Worm (Caenorhabditis elegans) whole organism, midembryonic: ENCODE data around the gene pmp-1.

Source experiments
- T22C8.4 ChIP-seq: fragments of 200-800 bp; sonication (Bioruptor generic); IDR thresholded peaks from 2 replicates; pipeline ENCODE4 v1.3.6; 2022; ENCODE audit warnings: missing genetic modification characterization, missing compliant biosample characterization
- cog-1 ChIP-seq: sonication (generic microtip); optimal IDR thresholded peaks from 2 replicates; lab custom pipeline; 2016; ENCODE audit warnings: missing genetic modification characterization, missing compliant biosample characterization
- flt-1 ChIP-seq: fragments of 200-800 bp; sonication (Bioruptor generic); IDR thresholded peaks from 2 replicates; pipeline ENCODE4 v1.3.6; 2022; ENCODE audit warnings: missing genetic modification characterization, missing compliant biosample characterization
- klf-2 ChIP-seq: fragments of 200-800 bp; sonication (Bioruptor generic); conservative IDR thresholded peaks from 2 replicates; pipeline ENCODE4 v1.3.6; 2022; ENCODE audit warnings: missing genetic modification reagents, missing genetic modification characterization, missing compliant biosample characterization
- med-1 ChIP-seq: sonication (generic microtip); optimal IDR thresholded peaks from 2 replicates; lab custom pipeline; 2017; ENCODE audit warnings: missing genetic modification characterization, mild to moderate bottlenecking, missing compliant biosample characterization, antibody characterized with exemption, missing genetic modification reagents; ENCODE audit not compliant: insufficient read depth
- ref-1 ChIP-seq: fragments of 200-800 bp; sonication (Bioruptor generic); conservative IDR thresholded peaks from 2 replicates; pipeline ENCODE4 v1.3.6; 2022; ENCODE audit warnings: missing genetic modification reagents, missing genetic modification characterization, missing compliant biosample characterization
- tab-1 ChIP-seq: fragments of 200-800 bp; sonication (Bioruptor generic); IDR thresholded peaks from 2 replicates; pipeline ENCODE4 v1.3.6; 2022; ENCODE audit warnings: missing genetic modification characterization, missing compliant biosample characterization
- ztf-23 ChIP-seq: fragments of 200-800 bp; sonication (Bioruptor generic); IDR thresholded peaks from 2 replicates; pipeline ENCODE4 v1.3.6; 2022; ENCODE audit warnings: missing genetic modification reagents, missing genetic modification characterization, missing compliant biosample characterization
- ztf-29 ChIP-seq: fragments of 200-800 bp; sonication (Bioruptor generic); IDR thresholded peaks from 2 replicates; pipeline ENCODE4 v1.3.6; 2022; ENCODE audit warnings: missing genetic modification reagents, missing genetic modification characterization, missing compliant biosample characterization

The pmp-1 gene

ce11 chrII:6898017-6898779 is 14.6 kb upstream of the pmp-1 start, which contains the start of gene hrpl-1:
hrpl-1 (plus strand) TSS chrII:6898729.
- peak; percentile 57 for TF ChIP-seq ref-1 (GFP tag; lab: Robert Waterston, UW)
- TF ChIP-seq T22C8.4 (GFP tag; lab: Robert Waterston, UW) = 0 out of 2 replicates have a peak, but pooled peaks have one; percentile 20
- TF ChIP-seq med-1 (GFP tag; lab: Kevin White, UChicago) = peak; percentile 79
- peak; percentile 88 for TF ChIP-seq flt-1 (GFP tag; lab: Robert Waterston, UW)
- TF ChIP-seq klf-2 (GFP tag; lab: Robert Waterston, UW) = peak; percentile 56; the same call in 1 of the 2 replicates
- no peak for TF ChIP-seq cog-1 (tag; lab: Kevin White, UChicago)
- peak; percentile 74; the same call in 1 of the 2 replicates for TF ChIP-seq tab-1 (GFP tag; lab: Robert Waterston, UW)
- TF ChIP-seq ztf-23 (GFP tag; lab: Robert Waterston, UW) = peak; percentile 65; the same call in 1 of the 2 replicates
- peak; percentile 43; the same call in 1 of the 2 replicates for TF ChIP-seq ztf-29 (GFP tag; lab: Robert Waterston, UW)

- TF ChIP-seq cog-1 (tag; lab: Kevin White, UChicago) = no peak
- TF ChIP-seq med-1 (GFP tag; lab: Kevin White, UChicago) = no peak
- TF ChIP-seq ztf-23 (GFP tag; lab: Robert Waterston, UW) = no peak
- TF ChIP-seq tab-1 (GFP tag; lab: Robert Waterston, UW) = no peak
- no peak for TF ChIP-seq ref-1 (GFP tag; lab: Robert Waterston, UW)
- TF ChIP-seq flt-1 (GFP tag; lab: Robert Waterston, UW) = no peak
- TF ChIP-seq T22C8.4 (GFP tag; lab: Robert Waterston, UW) = no peak
- no peak for TF ChIP-seq klf-2 (GFP tag; lab: Robert Waterston, UW)
Observed at ce11 chrII:6897507-6897906, 14.0 kb upstream of the pmp-1 start, which contains the start of gene C44B7.11. C44B7.11 (minus strand) TSS chrII:6897540.

- TF ChIP-seq klf-2 (GFP tag; lab: Robert Waterston, UW) = no peak
- TF ChIP-seq ref-1 (GFP tag; lab: Robert Waterston, UW) = no peak
- no peak for TF ChIP-seq tab-1 (GFP tag; lab: Robert Waterston, UW)
- TF ChIP-seq med-1 (GFP tag; lab: Kevin White, UChicago) = no peak
- TF ChIP-seq ztf-23 (GFP tag; lab: Robert Waterston, UW) = no peak
- no peak for TF ChIP-seq cog-1 (tag; lab: Kevin White, UChicago)
- TF ChIP-seq flt-1 (GFP tag; lab: Robert Waterston, UW) = no peak
- TF ChIP-seq ztf-29 (GFP tag; lab: Robert Waterston, UW) = no peak
- TF ChIP-seq T22C8.4 (GFP tag; lab: Robert Waterston, UW) = no peak
Observed at ce11 chrII:6893589-6894245, 10.2 kb upstream of the pmp-1 start, which contains the start of gene adal-1. adal-1 (minus strand) TSS chrII:6893639.

ce11 chrII:6891838-6892237 is 8.3 kb upstream of the pmp-1 start:
- TF ChIP-seq T22C8.4 (GFP tag; lab: Robert Waterston, UW) (no peak), tab-1 (GFP tag; lab: Robert Waterston, UW) (no peak), med-1 (GFP tag; lab: Kevin White, UChicago) (no peak), flt-1 (GFP tag; lab: Robert Waterston, UW) (no peak), ztf-23 (GFP tag; lab: Robert Waterston, UW) (no peak), klf-2 (GFP tag; lab: Robert Waterston, UW) (no peak), ztf-29 (GFP tag; lab: Robert Waterston, UW) (no peak), cog-1 (tag; lab: Kevin White, UChicago) (no peak), ref-1 (GFP tag; lab: Robert Waterston, UW) (no peak)

- no peak for TF ChIP-seq flt-1 (GFP tag; lab: Robert Waterston, UW)
- no peak for TF ChIP-seq tab-1 (GFP tag; lab: Robert Waterston, UW)
- TF ChIP-seq med-1 (GFP tag; lab: Kevin White, UChicago) = no peak
Observed at ce11 chrII:6891176-6891575, 7.6 kb upstream of the pmp-1 start.

- TF ChIP-seq ztf-29 (GFP tag; lab: Robert Waterston, UW) = no peak
- no peak for TF ChIP-seq cog-1 (tag; lab: Kevin White, UChicago)
- TF ChIP-seq klf-2 (GFP tag; lab: Robert Waterston, UW) = no peak
- TF ChIP-seq flt-1 (GFP tag; lab: Robert Waterston, UW) = no peak
- TF ChIP-seq med-1 (GFP tag; lab: Kevin White, UChicago) = no peak
- TF ChIP-seq tab-1 (GFP tag; lab: Robert Waterston, UW) = no peak
- no peak for TF ChIP-seq ztf-23 (GFP tag; lab: Robert Waterston, UW)
- no peak for TF ChIP-seq ref-1 (GFP tag; lab: Robert Waterston, UW)
- TF ChIP-seq T22C8.4 (GFP tag; lab: Robert Waterston, UW) = no peak
Observed at ce11 chrII:6890095-6890494, 6.5 kb upstream of the pmp-1 start, which contains the start of gene acer-1. acer-1 (minus strand) TSS chrII:6890400.

ce11 chrII:6889580-6889922 is 6.0 kb upstream of the pmp-1 start:
- TF ChIP-seq klf-2 (GFP tag; lab: Robert Waterston, UW) = no peak
- TF ChIP-seq ztf-23 (GFP tag; lab: Robert Waterston, UW) = no peak
- no peak for TF ChIP-seq flt-1 (GFP tag; lab: Robert Waterston, UW)
- no peak for TF ChIP-seq tab-1 (GFP tag; lab: Robert Waterston, UW)
- TF ChIP-seq T22C8.4 (GFP tag; lab: Robert Waterston, UW) = no peak
- TF ChIP-seq med-1 (GFP tag; lab: Kevin White, UChicago) = no peak
- no peak for TF ChIP-seq cog-1 (tag; lab: Kevin White, UChicago)
- TF ChIP-seq ref-1 (GFP tag; lab: Robert Waterston, UW) = no peak
- no peak for TF ChIP-seq ztf-29 (GFP tag; lab: Robert Waterston, UW)
